Worm (Caenorhabditis elegans) whole organism, L1 larva: ENCODE data around the gene F21C10.9.

Experiments used
- C04F5.9 ChIP-seq: sonication (generic microtip); optimal IDR thresholded peaks from 2 replicates; lab custom pipeline; 2016; ENCODE audit warnings: missing genetic modification characterization, missing compliant biosample characterization
- C16A3.4 ChIP-seq: fragments of 150-350 bp; optimal IDR thresholded peaks from 2 replicates; lab custom pipeline; 2014; ENCODE audit warnings: missing biosample characterization, missing genetic modification characterization
- F16B12.6 ChIP-seq: fragments of 150-350 bp; optimal IDR thresholded peaks from 2 replicates; lab custom pipeline; 2014; ENCODE audit warnings: missing biosample characterization, missing genetic modification characterization
- ama-1 ChIP-seq: fragments of 150-350 bp; optimal IDR thresholded peaks from 2 replicates; lab custom pipeline; 2014
- ceh-82 ChIP-seq, 3 experiments: fragments of 150-350 bp in 1 of 3; sonication (generic microtip) in 2 of 3; optimal IDR thresholded peaks; 2 replicates each; lab custom pipeline; 2014 to 2017; ENCODE audit warnings: missing biosample characterization in 3 of 3, missing genetic modification characterization in 3 of 3
- ceh-88 ChIP-seq: fragments of 200-800 bp; sonication (Bioruptor generic); IDR thresholded peaks from 2 replicates; pipeline ENCODE4 v1.3.6; 2022; ENCODE audit warnings: missing genetic modification characterization, missing compliant biosample characterization
- ceh-90 ChIP-seq: sonication (generic microtip); optimal IDR thresholded peaks from 2 replicates; lab custom pipeline; 2016; ENCODE audit warnings: missing genetic modification characterization, missing compliant biosample characterization
- ces-1 ChIP-seq: fragments of 150-350 bp; optimal IDR thresholded peaks from 2 replicates; lab custom pipeline; 2014; ENCODE audit warnings: missing biosample characterization, missing genetic modification reagents, missing genetic modification characterization
- dpl-1 ChIP-seq, 3 experiments: fragments of 150-350 bp in 2 of 3; sonication (generic microtip) in 1 of 3; optimal IDR thresholded peaks; 2 replicates each; lab custom pipeline; 2014 to 2017; ENCODE audit warnings: missing biosample characterization in 3 of 3, missing genetic modification characterization in 3 of 3, missing genetic modification reagents in 3 of 3
- dsc-1 ChIP-seq: sonication (generic microtip); optimal IDR thresholded peaks from 2 replicates; lab custom pipeline; 2016; ENCODE audit warnings: mild to moderate bottlenecking, missing genetic modification characterization, missing compliant biosample characterization
- efl-1 ChIP-seq, 4 experiments: fragments of 150-350 bp; optimal IDR thresholded peaks in 3 of 4; peaks in 1 of 4; 1 replicate in 1 of 4; 2 replicates in 3 of 4; lab custom pipeline; 2014; ENCODE audit warnings: missing biosample characterization in 2 of 4, missing genetic modification characterization in 2 of 4, missing genetic modification reagents in 2 of 4
- egl-27 ChIP-seq, 2 experiments: fragments of 150-350 bp in 1 of 2; sonication (generic microtip); optimal IDR thresholded peaks; 3 replicates each; lab custom pipeline; 2017 to 2018; ENCODE audit warnings: missing biosample characterization in 2 of 2, missing genetic modification characterization in 2 of 2, missing genetic modification reagents in 2 of 2
- ets-5 ChIP-seq: fragments of 200-800 bp; sonication (Bioruptor generic); IDR thresholded peaks from 2 replicates; pipeline ENCODE4 v1.3.6; 2022; ENCODE audit warnings: missing genetic modification characterization, missing compliant biosample characterization
- fkh-10 ChIP-seq: sonication (generic microtip); optimal IDR thresholded peaks from 2 replicates; lab custom pipeline; 2017; ENCODE audit warnings: missing biosample characterization, missing genetic modification reagents, missing genetic modification characterization
- fkh-4 ChIP-seq: sonication (generic microtip); optimal IDR thresholded peaks from 2 replicates; lab custom pipeline; 2016; ENCODE audit warnings: missing compliant biosample characterization, missing genetic modification characterization, borderline replicate concordance
- fkh-8 ChIP-seq: sonication (generic microtip); optimal IDR thresholded peaks from 2 replicates; lab custom pipeline; 2016; ENCODE audit warnings: mild to moderate bottlenecking, missing genetic modification characterization, missing compliant biosample characterization
- fos-1 ChIP-seq: fragments of 150-350 bp; optimal IDR thresholded peaks from 2 replicates; lab custom pipeline; 2014; ENCODE audit warnings: missing biosample characterization, missing genetic modification characterization
- grh-1 ChIP-seq: fragments of 200-800 bp; sonication (Bioruptor generic); IDR thresholded peaks from 2 replicates; pipeline ENCODE4 v1.3.6; 2022; ENCODE audit warnings: missing genetic modification reagents, missing genetic modification characterization, missing compliant biosample characterization
- hlh-17 ChIP-seq: fragments of 200-800 bp; sonication (Bioruptor generic); optimal IDR thresholded peaks from 2 replicates; lab custom pipeline; 2018; ENCODE audit warnings: missing genetic modification characterization, mild to moderate bottlenecking, missing compliant biosample characterization, moderate library complexity, borderline replicate concordance
- hlh-4 ChIP-seq: sonication (generic microtip); optimal IDR thresholded peaks from 2 replicates; lab custom pipeline; 2016; ENCODE audit warnings: mild to moderate bottlenecking, missing genetic modification characterization, missing compliant biosample characterization
- irx-1 ChIP-seq: sonication (generic microtip); optimal IDR thresholded peaks from 2 replicates; lab custom pipeline; 2016; ENCODE audit warnings: missing genetic modification characterization, missing compliant biosample characterization
- jun-1 ChIP-seq: fragments of 150-350 bp; optimal IDR thresholded peaks from 2 replicates; lab custom pipeline; 2014; ENCODE audit warnings: missing biosample characterization, missing genetic modification reagents, missing genetic modification characterization
- lin-14 ChIP-seq: fragments of 200-800 bp; sonication (Bioruptor generic); optimal IDR thresholded peaks from 2 replicates; lab custom pipeline; 2018; ENCODE audit warnings: mild to moderate bottlenecking, missing genetic modification characterization, moderate library complexity, missing compliant biosample characterization
- lin-35 ChIP-seq, 2 experiments: fragments of 150-350 bp; optimal IDR thresholded peaks; 2 replicates each; lab custom pipeline; 2014; ENCODE audit warnings: missing biosample characterization in 2 of 2, missing genetic modification characterization in 2 of 2, missing genetic modification reagents in 2 of 2
- lin-39 ChIP-seq: fragments of 150-350 bp; optimal IDR thresholded peaks from 2 replicates; lab custom pipeline; 2014; ENCODE audit warnings: missing biosample characterization, missing genetic modification reagents, missing genetic modification characterization
- lir-3 ChIP-seq: sonication (generic microtip); optimal IDR thresholded peaks from 2 replicates; lab custom pipeline; 2016; ENCODE audit warnings: mild to moderate bottlenecking, missing genetic modification characterization, moderate library complexity, missing compliant biosample characterization; ENCODE audit not compliant: poor library complexity
- lsy-2 ChIP-seq, 2 experiments: fragments of 150-350 bp; optimal IDR thresholded peaks; 2 replicates each; lab custom pipeline; 2014; ENCODE audit warnings: missing biosample characterization in 2 of 2, missing genetic modification characterization in 2 of 2
- mdl-1 ChIP-seq, 2 experiments: fragments of 150-350 bp; optimal IDR thresholded peaks; 2 replicates each; lab custom pipeline; 2014 to 2017; ENCODE audit warnings: missing biosample characterization in 2 of 2, missing genetic modification characterization in 2 of 2, inconsistent platforms in 1 of 2
- nhr-11 ChIP-seq: fragments of 150-350 bp; optimal IDR thresholded peaks from 2 replicates; lab custom pipeline; 2014; ENCODE audit warnings: missing biosample characterization, missing genetic modification characterization
- nhr-19 ChIP-seq: fragments of 200-800 bp; sonication (Bioruptor generic); conservative IDR thresholded peaks from 2 replicates; pipeline ENCODE4 v1.3.6; 2022; ENCODE audit warnings: missing genetic modification characterization, missing compliant biosample characterization
- nhr-20 ChIP-seq: sonication (generic microtip); optimal IDR thresholded peaks from 2 replicates; lab custom pipeline; 2016; ENCODE audit warnings: mild to moderate bottlenecking, missing genetic modification characterization, missing compliant biosample characterization
- nhr-28 ChIP-seq: fragments of 150-350 bp; optimal IDR thresholded peaks from 2 replicates; lab custom pipeline; 2014; ENCODE audit warnings: missing biosample characterization, missing genetic modification characterization
- nhr-47 ChIP-seq: sonication (generic microtip); optimal IDR thresholded peaks from 2 replicates; lab custom pipeline; 2016; ENCODE audit warnings: mild to moderate bottlenecking, missing genetic modification characterization, moderate library complexity, missing compliant biosample characterization
- nhr-76 ChIP-seq: sonication (generic microtip); optimal IDR thresholded peaks from 2 replicates; lab custom pipeline; 2017; ENCODE audit warnings: missing biosample characterization, missing genetic modification characterization
- nhr-84 ChIP-seq: sonication (generic microtip); optimal IDR thresholded peaks from 2 replicates; lab custom pipeline; 2017; ENCODE audit warnings: missing biosample characterization, missing genetic modification characterization
- nhr-90 ChIP-seq: sonication (generic microtip); optimal IDR thresholded peaks from 2 replicates; lab custom pipeline; 2016; ENCODE audit warnings: mild to moderate bottlenecking, missing genetic modification characterization, missing compliant biosample characterization; ENCODE audit not compliant: poor library complexity
- pag-3 ChIP-seq: sonication (generic microtip); optimal IDR thresholded peaks from 2 replicates; lab custom pipeline; 2017; ENCODE audit warnings: missing genetic modification characterization, mild to moderate bottlenecking, missing compliant biosample characterization, antibody characterized with exemption, borderline replicate concordance; ENCODE audit not compliant: insufficient read depth
- pax-3 ChIP-seq: fragments of 200-800 bp; sonication (Bioruptor generic); optimal IDR thresholded peaks from 2 replicates; lab custom pipeline; 2018; ENCODE audit warnings: mild to moderate bottlenecking, missing genetic modification characterization, moderate library complexity, missing compliant biosample characterization
- rnt-1 ChIP-seq: sonication (generic microtip); optimal IDR thresholded peaks from 2 replicates; lab custom pipeline; 2016; ENCODE audit warnings: mild to moderate bottlenecking, missing genetic modification characterization, moderate library complexity, missing compliant biosample characterization
- snu-23 ChIP-seq: sonication (generic microtip); optimal IDR thresholded peaks from 2 replicates; lab custom pipeline; 2016; ENCODE audit warnings: missing genetic modification characterization, missing compliant biosample characterization
- sox-4 ChIP-seq: sonication (generic microtip); optimal IDR thresholded peaks from 2 replicates; lab custom pipeline; 2016; ENCODE audit warnings: missing genetic modification characterization, missing compliant biosample characterization
- sptf-1 ChIP-seq: fragments of 150-350 bp; optimal IDR thresholded peaks from 2 replicates; lab custom pipeline; 2014; ENCODE audit warnings: missing biosample characterization, missing genetic modification characterization
- swsn-7 ChIP-seq: sonication (generic microtip); optimal IDR thresholded peaks from 2 replicates; lab custom pipeline; 2016; ENCODE audit warnings: missing genetic modification characterization, missing compliant biosample characterization
- tbx-2 ChIP-seq: sonication (generic microtip); optimal IDR thresholded peaks from 2 replicates; lab custom pipeline; 2016; ENCODE audit warnings: missing genetic modification characterization, missing compliant biosample characterization
- tlp-1 ChIP-seq: fragments of 150-350 bp; optimal IDR thresholded peaks from 2 replicates; lab custom pipeline; 2014; ENCODE audit warnings: missing biosample characterization, missing genetic modification characterization
- unc-86 ChIP-seq: sonication (generic microtip); optimal IDR thresholded peaks from 2 replicates; lab custom pipeline; 2016; ENCODE audit warnings: missing genetic modification characterization, missing compliant biosample characterization
- vab-15 ChIP-seq: sonication (generic microtip); optimal IDR thresholded peaks from 2 replicates; lab custom pipeline; 2017; ENCODE audit warnings: missing genotype, mild to moderate bottlenecking, missing genetic modification characterization, missing compliant biosample characterization
- xbp-1 ChIP-seq: sonication (generic microtip); optimal IDR thresholded peaks from 2 replicates; lab custom pipeline; 2016; ENCODE audit warnings: missing genetic modification characterization, missing compliant biosample characterization
- zip-4 ChIP-seq: fragments of 200-800 bp; sonication (Bioruptor generic); optimal IDR thresholded peaks from 2 replicates; lab custom pipeline; 2018; ENCODE audit warnings: mild to moderate bottlenecking, missing genetic modification characterization, moderate library complexity, missing compliant biosample characterization
- ztf-11 ChIP-seq, 2 experiments: sonication (generic microtip); optimal IDR thresholded peaks; 2 replicates each; lab custom pipeline; 2016 to 2017; ENCODE audit warnings: missing genetic modification characterization in 2 of 2, missing biosample characterization in 1 of 2, missing compliant biosample characterization in 1 of 2

Gene F21C10.9

DNA sequence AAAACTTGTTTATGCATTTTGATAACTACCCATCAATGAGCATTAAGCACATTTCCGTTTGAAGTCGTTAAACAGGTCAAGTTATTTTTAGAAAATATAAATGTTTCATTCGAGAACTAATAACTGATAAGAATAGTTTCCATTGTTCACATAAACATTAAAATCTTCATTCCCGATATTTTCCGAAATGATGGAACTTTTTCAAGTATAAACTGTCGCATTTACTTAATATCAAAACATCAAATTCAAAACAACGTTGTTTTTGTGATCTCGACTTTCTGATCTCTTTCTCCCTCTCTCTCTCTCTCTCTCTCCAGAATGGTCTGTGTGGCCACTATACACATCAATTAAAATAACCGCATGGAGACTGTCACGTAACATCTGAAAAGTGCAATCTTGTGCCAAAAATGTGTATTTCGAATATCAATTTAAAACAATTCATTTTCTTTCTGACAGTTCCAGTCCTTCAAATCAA is 24.1 kb downstream of the F21C10.9 start (continued):
- TF ChIP-seq nhr-19 (GFP tag; lab: Robert Waterston, UW) = peak; percentile 21
- no peak for TF ChIP-seq irx-1 (tag; lab: Kevin White, UChicago)
- TF ChIP-seq nhr-90 (tag; lab: Kevin White, UChicago) = peak; percentile 15
- no peak for TF ChIP-seq C04F5.9
- no peak for TF ChIP-seq hlh-17
- TF ChIP-seq ama-1 (lab: Kevin White, UChicago) = peak; percentile 64
- no peak for TF ChIP-seq zip-4 (GFP tag; lab: Kevin White, UChicago)
- TF ChIP-seq lin-39 = no peak
- TF ChIP-seq nhr-84 (tag; lab: Kevin White, UChicago) = no peak
- TF ChIP-seq fos-1 (tag; lab: Kevin White, UChicago) = no peak
- no peak for TF ChIP-seq sox-4 (tag; lab: Kevin White, UChicago)
- TF ChIP-seq dsc-1 (tag; lab: Kevin White, UChicago) = no peak
- no peak for TF ChIP-seq ets-5 (GFP tag; lab: Robert Waterston, UW)
- TF ChIP-seq nhr-28 (tag; lab: Kevin White, UChicago) = no peak
- no peak for TF ChIP-seq rnt-1 (tag; lab: Kevin White, UChicago)
- no peak for TF ChIP-seq nhr-76 (tag; lab: Kevin White, UChicago)
- TF ChIP-seq hlh-4 (tag; lab: Kevin White, UChicago) = no peak
- TF ChIP-seq ceh-90 (tag; lab: Kevin White, UChicago) = no peak
- no peak for TF ChIP-seq fkh-10
- TF ChIP-seq F16B12.6 = no peak
- TF ChIP-seq unc-86 (tag; lab: Kevin White, UChicago) = no peak
- no peak for TF ChIP-seq fkh-4 (tag; lab: Kevin White, UChicago)
- TF ChIP-seq efl-1 (optimal IDR thresholded peaks at IDR 0.05; lab: Kevin White, UChicago) = no peak
- TF ChIP-seq efl-1 (GFP tag; optimal IDR thresholded peaks at IDR 0.05 in 1 of 2; lab: Kevin White, UChicago) = no peak
- TF ChIP-seq tlp-1 (tag; lab: Kevin White, UChicago) = no peak
- no peak for TF ChIP-seq sptf-1 (tag; lab: Kevin White, UChicago)
- no peak for TF ChIP-seq pax-3
- no peak for TF ChIP-seq dpl-1 (GFP tag; optimal IDR thresholded peaks at IDR 0.05; lab: Kevin White, UChicago)
- TF ChIP-seq vab-15 (tag; lab: Kevin White, UChicago) = no peak
- TF ChIP-seq tbx-2 = peak; percentile 38
- no peak for TF ChIP-seq ztf-11 (tag; optimal IDR thresholded peaks at IDR 0.05; lab: Kevin White, UChicago)
- TF ChIP-seq pag-3 (tag; lab: Kevin White, UChicago) = no peak
- TF ChIP-seq grh-1 = no peak
- peak; percentile 43 for TF ChIP-seq nhr-20 (tag; lab: Kevin White, UChicago)
- no peak for TF ChIP-seq nhr-11 (tag; lab: Kevin White, UChicago)
- peak; percentile 17 for TF ChIP-seq lin-14 (GFP tag; lab: Kevin White, UChicago)
- TF ChIP-seq xbp-1 (tag; lab: Kevin White, UChicago) = no peak
- TF ChIP-seq egl-27 (tag; optimal IDR thresholded peaks at IDR 0.05; lab: Kevin White, UChicago) = no peak

DNA sequence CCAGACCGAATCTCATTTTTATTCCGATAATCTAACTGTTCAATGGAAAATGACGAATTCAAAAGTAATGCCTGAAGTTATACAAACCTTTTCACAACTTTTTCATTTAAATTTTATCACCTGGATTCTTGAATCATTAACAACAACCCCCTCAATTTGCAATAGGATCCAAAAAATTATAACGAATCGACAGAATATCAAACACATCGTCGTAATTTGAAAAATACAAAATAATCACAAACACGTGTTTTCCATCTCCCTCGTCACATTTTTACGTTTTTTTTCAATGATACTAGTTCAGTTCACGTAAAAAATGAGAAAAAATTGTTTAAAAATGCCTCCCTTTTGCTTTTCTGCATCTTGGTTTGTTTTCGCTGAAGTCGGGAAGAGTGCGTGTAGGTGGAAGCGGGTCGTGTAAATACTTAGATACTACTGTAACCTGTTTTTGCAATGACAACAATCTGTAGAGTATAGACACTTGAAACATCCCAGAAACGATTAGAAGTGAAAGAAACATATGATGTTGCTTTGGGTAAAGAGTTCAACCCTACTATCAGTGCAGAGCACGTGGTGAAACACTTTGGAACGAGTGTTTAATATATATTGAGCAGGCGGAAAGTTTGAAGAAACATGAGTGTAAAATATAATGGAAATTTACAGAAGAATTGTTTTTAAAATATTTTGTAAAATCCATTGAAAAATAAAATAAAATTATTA is 25.0 kb downstream of the F21C10.9 start, which contains the start of gene oac-50:
Gene oac-50, minus strand, starts transcription at position 219 of the 717 bp plus-strand sequence.
- TF ChIP-seq jun-1 (tag; lab: Kevin White, UChicago) = no peak
- TF ChIP-seq swsn-7 (tag; lab: Kevin White, UChicago) = no peak
- TF ChIP-seq ceh-88 (GFP tag; lab: Robert Waterston, UW) = no peak
- TF ChIP-seq ceh-82 (tag; optimal IDR thresholded peaks at IDR 0.05; lab: Kevin White, UChicago) = no peak
- TF ChIP-seq nhr-90 (tag; lab: Kevin White, UChicago) = no peak
- TF ChIP-seq pax-3 = no peak
- TF ChIP-seq lin-35 (GFP tag; optimal IDR thresholded peaks at IDR 0.05; lab: Kevin White, UChicago) = peak in 1 of 2 experiments; percentile 12
- no peak for TF ChIP-seq nhr-47
- TF ChIP-seq tbx-2 = peak; percentile 14
- no peak for TF ChIP-seq ces-1 (GFP tag; lab: Kevin White, UChicago)
- TF ChIP-seq mdl-1 (tag; optimal IDR thresholded peaks at IDR 0.05; lab: Kevin White, UChicago) = peak in 1 of 2 experiments; percentile 22
- TF ChIP-seq ztf-11 (tag; optimal IDR thresholded peaks at IDR 0.05; lab: Kevin White, UChicago) = no peak
- TF ChIP-seq rnt-1 (tag; lab: Kevin White, UChicago) = no peak
- TF ChIP-seq nhr-76 (tag; lab: Kevin White, UChicago) = no peak
- no peak for TF ChIP-seq snu-23 (GFP tag; lab: Kevin White, UChicago)
- TF ChIP-seq lsy-2 (tag; optimal IDR thresholded peaks at IDR 0.05; lab: Kevin White, UChicago) = peak in 1 of 2 experiments; percentile 24
- no peak for TF ChIP-seq lir-3 (tag; lab: Kevin White, UChicago)
- TF ChIP-seq C16A3.4 (tag; lab: Kevin White, UChicago) = no peak
- TF ChIP-seq fkh-8 (tag; lab: Kevin White, UChicago) = no peak
